Worm (Caenorhabditis elegans) whole organism, midembryonic: ENCODE results near the gene comt-4.

Experiments used
- T22C8.4 ChIP-seq: fragments of 200-800 bp; sonication (Bioruptor generic); IDR thresholded peaks from 2 replicates; pipeline ENCODE4 v1.3.6; 2022; ENCODE audit warnings: missing genetic modification characterization, missing compliant biosample characterization
- cog-1 ChIP-seq: sonication (generic microtip); optimal IDR thresholded peaks from 2 replicates; lab custom pipeline; 2016; ENCODE audit warnings: missing genetic modification characterization, missing compliant biosample characterization
- flt-1 ChIP-seq: fragments of 200-800 bp; sonication (Bioruptor generic); IDR thresholded peaks from 2 replicates; pipeline ENCODE4 v1.3.6; 2022; ENCODE audit warnings: missing genetic modification characterization, missing compliant biosample characterization
- ref-1 ChIP-seq: fragments of 200-800 bp; sonication (Bioruptor generic); conservative IDR thresholded peaks from 2 replicates; pipeline ENCODE4 v1.3.6; 2022; ENCODE audit warnings: missing genetic modification reagents, missing genetic modification characterization, missing compliant biosample characterization
- tab-1 ChIP-seq: fragments of 200-800 bp; sonication (Bioruptor generic); IDR thresholded peaks from 2 replicates; pipeline ENCODE4 v1.3.6; 2022; ENCODE audit warnings: missing genetic modification characterization, missing compliant biosample characterization
- ztf-23 ChIP-seq: fragments of 200-800 bp; sonication (Bioruptor generic); IDR thresholded peaks from 2 replicates; pipeline ENCODE4 v1.3.6; 2022; ENCODE audit warnings: missing genetic modification reagents, missing genetic modification characterization, missing compliant biosample characterization

DNA sequence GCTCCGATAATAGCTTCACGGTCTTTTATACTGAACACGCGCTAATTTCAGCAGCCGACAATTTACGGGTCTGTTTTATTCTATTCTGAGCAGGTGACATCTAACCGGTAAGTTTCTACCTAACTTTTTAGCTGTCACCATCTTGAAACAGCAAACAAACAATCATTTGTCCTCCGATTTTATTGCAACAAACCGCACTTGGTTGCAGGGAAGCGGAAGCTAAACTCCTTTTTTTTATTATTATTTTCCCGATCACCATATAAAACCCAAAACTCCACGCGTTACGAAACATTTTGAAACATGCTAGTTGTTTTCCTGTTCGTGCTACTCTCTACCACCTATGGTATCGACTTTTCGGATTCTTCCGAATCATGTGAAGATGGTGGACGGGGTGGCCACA is 47.7 kb upstream of the comt-4 start, which contains the start of gene clec-208:
- TF ChIP-seq T22C8.4 (GFP tag; lab: Robert Waterston, UW) (no peak), ztf-23 (GFP tag; lab: Robert Waterston, UW) (no peak), ref-1 (GFP tag; lab: Robert Waterston, UW) (no peak), cog-1 (tag; lab: Kevin White, UChicago) (no peak), tab-1 (GFP tag; lab: Robert Waterston, UW) (no peak), flt-1 (no peak)
